Fruit fly (Drosophila melanogaster): ENCODE results near the gene Cox11.

Gene Cox11

dm6 chr2L:5523848-5524473 lies 2.8 kb upstream of the Cox11 start, which contains the start of the genes Vps52 and Elp4 (continued):
- TF ChIP-seq CG9215 (GFP tag; IDR thresholded peaks at IDR 0.05) (peak; percentile 72), CG10979 (tag; optimal IDR thresholded peaks at IDR 0.05) (peak; percentile 65), danr (GFP tag; IDR thresholded peaks at IDR 0.05) (no peak), CG13287 (GFP tag; IDR thresholded peaks at IDR 0.05; ENCODE audit: partially characterized antibody) (peak; percentile 72), lab (GFP tag; optimal IDR thresholded peaks at IDR 0.05) (no peak), CG5953 (GFP tag; IDR thresholded peaks at IDR 0.05) (peak; percentile 40; the same call in 1 of the 2 replicates), CG9932 (GFP tag; IDR thresholded peaks at IDR 0.05) (peak; percentile 76), zfh1 (GFP tag; IDR thresholded peaks at IDR 0.05) (peak; percentile 64), grau (tag; optimal IDR thresholded peaks at IDR 0.05) (peak; percentile 82), Awh (GFP tag; IDR thresholded peaks at IDR 0.05) (no peak), CG12219 (GFP tag; optimal IDR thresholded peaks at IDR 0.05) (peak; percentile 30), jing (GFP tag; optimal IDR thresholded peaks at IDR 0.05) (no peak), az2 (GFP tag; optimal IDR thresholded peaks at IDR 0.05) (peak; percentile 77), CG6272 (GFP tag; IDR thresholded peaks at IDR 0.05) (0 out of 2 replicates have a peak, but pooled peaks have one; percentile 20), rib (GFP tag; IDR thresholded peaks at IDR 0.05) (peak; percentile 68; the same call in 1 of the 2 replicates), E2f1 (GFP tag; IDR thresholded peaks at IDR 0.05) (peak; percentile 66), sr (GFP tag; IDR thresholded peaks at IDR 0.05) (no peak), YL-1 (GFP tag; optimal IDR thresholded peaks at IDR 0.05) (peak; percentile 20), CG15479 (GFP tag; optimal IDR thresholded peaks at IDR 0.05) (no peak), CG7556 (GFP tag; optimal IDR thresholded peaks at IDR 0.05) (peak; percentile 81), tx (GFP tag; optimal IDR thresholded peaks at IDR 0.05) (peak; percentile 17), Xbp1 (GFP tag; optimal IDR thresholded peaks at IDR 0.05) (peak; percentile 81), sob (GFP tag; IDR thresholded peaks at IDR 0.05) (peak; percentile 61), CG12236 (GFP tag; optimal IDR thresholded peaks at IDR 0.05) (no peak), hbn (GFP tag; IDR thresholded peaks at IDR 0.05; ENCODE audit: partially characterized antibody) (peak; percentile 60; the same call in 1 of the 2 replicates), cg (GFP tag; optimal IDR thresholded peaks at IDR 0.05) (no peak), CG6254 (GFP tag; optimal IDR thresholded peaks at IDR 0.05) (peak; percentile 18), CG8359 (GFP tag; optimal IDR thresholded peaks at IDR 0.05; ENCODE audit: borderline replicate concordance) (no peak), tgo (GFP tag; IDR thresholded peaks at IDR 0.05) (peak; percentile 79), CG14965 (GFP tag; optimal IDR thresholded peaks at IDR 0.05; ENCODE audit: borderline replicate concordance) (no peak), cad (GFP tag; optimal IDR thresholded peaks at IDR 0.05) (no peak), trem (tag; optimal IDR thresholded peaks at IDR 0.05) (peak; percentile 61), h (optimal IDR thresholded peaks at IDR 0.05) (no peak), HLH54F (GFP tag; optimal IDR thresholded peaks at IDR 0.05) (peak; percentile 47), CG16863 (GFP tag; optimal IDR thresholded peaks at IDR 0.05) (peak; percentile 43), tap (tag; optimal IDR thresholded peaks at IDR 0.05) (no peak), aop (GFP tag; IDR thresholded peaks at IDR 0.05) (no peak), CG4730 (GFP tag; IDR thresholded peaks at IDR 0.05) (peak; percentile 60), CG3065 (GFP tag; optimal IDR thresholded peaks at IDR 0.05) (no peak), trh (GFP tag; optimal IDR thresholded peaks at IDR 0.05) (peak; percentile 66), run (tag; optimal IDR thresholded peaks at IDR 0.05) (no peak), CG7745 (tag; optimal IDR thresholded peaks at IDR 0.05) (no peak), CG7963 (GFP tag; IDR thresholded peaks at IDR 0.05; ENCODE audit: partially characterized antibody) (peak; percentile 71), Tbp (GFP tag; optimal IDR thresholded peaks at IDR 0.05) (no peak), H2.0 (GFP tag; IDR thresholded peaks at IDR 0.05) (peak; percentile 53), CG4404 (GFP tag; IDR thresholded peaks at IDR 0.05) (peak; percentile 50; the same call in 1 of the 2 replicates), CG3163 (GFP tag; optimal IDR thresholded peaks at IDR 0.05) (no peak), tin (GFP tag; optimal IDR thresholded peaks at IDR 0.05) (peak; percentile 81), mld (GFP tag; IDR thresholded peaks at IDR 0.05; ENCODE audit: partially characterized antibody) (0 out of 3 replicates have a peak, but pooled peaks have one; percentile 48), GATAe (GFP tag; conservative IDR thresholded peaks at IDR 0.05) (no peak)

Measured in whole organism, embryonic.